Worm (Caenorhabditis elegans) whole organism, L2 larva: ENCODE results near the gene sma-2.

ENCODE experiments used
- C34F6.9 ChIP-seq: fragments of 150-350 bp; optimal IDR thresholded peaks from 2 replicates; lab custom pipeline; 2014; ENCODE audit warnings: missing biosample characterization, missing genetic modification characterization
- F13H6.1 ChIP-seq: sonication (generic microtip); optimal IDR thresholded peaks from 2 replicates; lab custom pipeline; 2016; ENCODE audit warnings: missing genetic modification characterization, missing compliant biosample characterization
- Y55F3AM.14 ChIP-seq: fragments of 200-800 bp; sonication (Bioruptor generic); optimal IDR thresholded peaks from 2 replicates; lab custom pipeline; 2018; ENCODE audit warnings: mild to moderate bottlenecking, missing genetic modification characterization, missing compliant biosample characterization
- ZK546.5 ChIP-seq: sonication (generic microtip); optimal IDR thresholded peaks from 2 replicates; lab custom pipeline; 2017; ENCODE audit warnings: missing biosample characterization, missing genetic modification characterization
- ama-1 ChIP-seq: fragments of 150-350 bp; optimal IDR thresholded peaks from 2 replicates; lab custom pipeline; 2018; ENCODE audit warnings: inconsistent platforms
- blmp-1 ChIP-seq: sonication (generic microtip); optimal IDR thresholded peaks from 2 replicates; lab custom pipeline; 2017; ENCODE audit warnings: missing genetic modification characterization, mild to moderate bottlenecking, missing compliant biosample characterization, antibody characterized with exemption, moderate library complexity; ENCODE audit not compliant: insufficient read depth
- ceh-16 ChIP-seq: fragments of 150-350 bp; optimal IDR thresholded peaks from 2 replicates; lab custom pipeline; 2014; ENCODE audit warnings: missing biosample characterization, missing genetic modification characterization
- ceh-82 ChIP-seq: fragments of 150-350 bp; optimal IDR thresholded peaks from 2 replicates; lab custom pipeline; 2014; ENCODE audit warnings: missing biosample characterization, missing genetic modification characterization
- crh-2 ChIP-seq: sonication (generic microtip); optimal IDR thresholded peaks from 2 replicates; lab custom pipeline; 2017; ENCODE audit warnings: missing biosample characterization, missing genetic modification characterization
- egl-27 ChIP-seq: sonication (generic microtip); optimal IDR thresholded peaks from 3 replicates; lab custom pipeline; 2017; ENCODE audit warnings: missing biosample characterization, missing genetic modification reagents, missing genetic modification characterization
- elt-1 ChIP-seq: fragments of 150-350 bp; optimal IDR thresholded peaks from 2 replicates; lab custom pipeline; 2014; ENCODE audit warnings: missing biosample characterization, missing genetic modification characterization
- elt-3 ChIP-seq: sonication (generic microtip); optimal IDR thresholded peaks from 2 replicates; lab custom pipeline; 2017; ENCODE audit warnings: missing biosample characterization, missing genetic modification characterization
- gmeb-1 ChIP-seq: fragments of 150-350 bp; optimal IDR thresholded peaks from 2 replicates; lab custom pipeline; 2014; ENCODE audit warnings: missing biosample characterization, missing genetic modification characterization
- lin-11 ChIP-seq: fragments of 150-350 bp; sonication (generic microtip); optimal IDR thresholded peaks from 2 replicates; lab custom pipeline; 2014; ENCODE audit warnings: missing biosample characterization, missing genetic modification characterization, inconsistent platforms, mixed read lengths
- lin-13 ChIP-seq: fragments of 150-350 bp; optimal IDR thresholded peaks from 2 replicates; lab custom pipeline; 2014; ENCODE audit warnings: missing biosample characterization, missing genetic modification reagents, missing genetic modification characterization
- lin-39 ChIP-seq: fragments of 150-350 bp; optimal IDR thresholded peaks from 2 replicates; lab custom pipeline; 2014; ENCODE audit warnings: missing biosample characterization, missing genetic modification reagents, missing genetic modification characterization
- lsy-2 ChIP-seq, 2 experiments: fragments of 150-350 bp in 1 of 2; sonication (generic microtip) in 1 of 2; optimal IDR thresholded peaks; 2 replicates each; lab custom pipeline; 2014 to 2017; ENCODE audit warnings: missing biosample characterization in 2 of 2, missing genetic modification characterization in 2 of 2
- mab-5 ChIP-seq: fragments of 150-350 bp; optimal IDR thresholded peaks from 2 replicates; lab custom pipeline; 2014; ENCODE audit warnings: missing biosample characterization, missing genetic modification characterization
- mbf-1 ChIP-seq: sonication (generic microtip); optimal IDR thresholded peaks from 2 replicates; lab custom pipeline; 2017; ENCODE audit warnings: missing biosample characterization, missing genetic modification characterization
- mdl-1 ChIP-seq, 2 experiments: fragments of 150-350 bp in 1 of 2; sonication (generic microtip) in 1 of 2; optimal IDR thresholded peaks; 2 replicates each; lab custom pipeline; 2017; ENCODE audit warnings: missing biosample characterization in 2 of 2, missing genetic modification characterization in 2 of 2
- nhr-10 ChIP-seq: sonication (generic microtip); optimal IDR thresholded peaks from 2 replicates; lab custom pipeline; 2017; ENCODE audit warnings: missing biosample characterization, missing genetic modification characterization
- nhr-11 ChIP-seq: fragments of 150-350 bp; optimal IDR thresholded peaks from 2 replicates; lab custom pipeline; 2014; ENCODE audit warnings: missing biosample characterization, missing genetic modification characterization
- nhr-129 ChIP-seq: fragments of 150-350 bp; optimal IDR thresholded peaks from 2 replicates; lab custom pipeline; 2014; ENCODE audit warnings: missing biosample characterization, missing genetic modification characterization
- nhr-21 ChIP-seq: fragments of 150-350 bp; optimal IDR thresholded peaks from 2 replicates; lab custom pipeline; 2014; ENCODE audit warnings: missing biosample characterization, missing genetic modification characterization
- nhr-23 ChIP-seq: fragments of 150-350 bp; optimal IDR thresholded peaks from 2 replicates; lab custom pipeline; 2014; ENCODE audit warnings: missing biosample characterization, missing genetic modification reagents, missing genetic modification characterization
- nhr-25 ChIP-seq: fragments of 150-350 bp; sonication (generic microtip); optimal IDR thresholded peaks from 3 replicates; lab custom pipeline; 2014; ENCODE audit warnings: missing biosample characterization, missing genetic modification characterization
- nhr-6 ChIP-seq: fragments of 150-350 bp; optimal IDR thresholded peaks from 2 replicates; lab custom pipeline; 2014; ENCODE audit warnings: missing biosample characterization, missing genetic modification characterization
- nhr-77 ChIP-seq: fragments of 150-350 bp; optimal IDR thresholded peaks from 2 replicates; lab custom pipeline; 2014; ENCODE audit warnings: missing biosample characterization, missing genetic modification characterization
- peb-1 ChIP-seq: fragments of 150-350 bp; optimal IDR thresholded peaks from 2 replicates; lab custom pipeline; 2014; ENCODE audit warnings: missing biosample characterization, missing genetic modification characterization
- skn-1 ChIP-seq: sonication (generic microtip); optimal IDR thresholded peaks from 2 replicates; lab custom pipeline; 2017; ENCODE audit warnings: missing biosample characterization, missing genetic modification characterization
- sma-3 ChIP-seq: sonication (generic microtip); optimal IDR thresholded peaks from 2 replicates; lab custom pipeline; 2016; ENCODE audit warnings: missing genetic modification reagents, missing genetic modification characterization, missing compliant biosample characterization
- sma-9 ChIP-seq, 2 experiments: fragments of 150-350 bp in 1 of 2; sonication (generic microtip) in 1 of 2; optimal IDR thresholded peaks; 2 replicates each; lab custom pipeline; 2014 to 2016; ENCODE audit warnings: missing genetic modification characterization in 2 of 2, mild to moderate bottlenecking in 1 of 2, missing biosample characterization in 1 of 2, missing compliant biosample characterization in 1 of 2, missing genetic modification reagents in 1 of 2, moderate library complexity in 1 of 2
- unc-55 ChIP-seq: fragments of 150-350 bp; sonication (generic microtip); optimal IDR thresholded peaks from 3 replicates; lab custom pipeline; 2014; ENCODE audit warnings: missing biosample characterization, missing genetic modification reagents, missing genetic modification characterization
- unc-62 ChIP-seq: fragments of 150-350 bp; optimal IDR thresholded peaks from 2 replicates; lab custom pipeline; 2014; ENCODE audit warnings: missing biosample characterization, missing genetic modification reagents, missing genetic modification characterization
- ztf-1 ChIP-seq: fragments of 200-800 bp; sonication (Bioruptor generic); conservative IDR thresholded peaks from 2 replicates; pipeline ENCODE4 v1.3.6; 2022; ENCODE audit warnings: missing genetic modification characterization, missing compliant biosample characterization
- ztf-11 ChIP-seq: sonication (generic microtip); optimal IDR thresholded peaks from 2 replicates; lab custom pipeline; 2017; ENCODE audit warnings: missing biosample characterization, missing genetic modification characterization
- ztf-4 ChIP-seq: fragments of 150-350 bp; optimal IDR thresholded peaks from 2 replicates; lab custom pipeline; 2014; ENCODE audit warnings: missing biosample characterization, missing genetic modification characterization

The sma-2 gene

ce11 chrIII:8766467-8766866, 17.0 kb downstream of the sma-2 start:
- TF ChIP-seq lin-39 (tag; lab: Kevin White, UChicago) (no peak), nhr-6 (tag; lab: Kevin White, UChicago) (no peak), crh-2 (tag; lab: Kevin White, UChicago) (no peak), nhr-10 (tag; lab: Kevin White, UChicago) (no peak)

DNA sequence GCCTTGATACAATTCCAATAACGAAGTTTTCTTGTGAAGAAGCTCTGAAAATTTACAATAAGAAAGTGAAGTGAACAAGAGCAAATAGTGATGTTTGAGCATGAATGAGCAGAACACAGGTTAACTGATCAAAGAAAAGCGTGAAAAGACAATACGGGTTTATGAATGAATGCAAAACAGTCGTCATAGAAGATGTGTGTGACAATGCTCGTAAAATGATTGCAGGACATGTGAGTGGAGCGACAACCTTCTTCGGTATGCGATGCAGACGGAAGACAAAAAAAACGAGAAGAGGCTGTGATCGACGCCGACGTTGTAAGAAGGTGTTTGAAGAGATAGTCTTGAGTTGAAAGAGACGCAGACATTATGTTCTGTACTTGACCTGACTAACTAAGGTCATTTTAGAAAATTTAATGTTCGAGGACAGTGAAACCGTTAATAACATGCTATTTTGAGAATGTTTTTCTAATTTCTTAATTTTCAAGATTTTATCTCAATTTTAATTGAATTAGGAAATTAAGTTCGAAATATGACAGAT, 17.9 kb downstream of the sma-2 start, which contains the start of gene mig-22:
TSS of gene mig-22 (minus strand) at position 51 of the 538 bp plus-strand sequence.
- TF ChIP-seq lin-13 (GFP tag; lab: Kevin White, UChicago) (no peak), nhr-129 (peak; percentile 7), blmp-1 (tag; lab: Kevin White, UChicago) (peak; percentile 33), nhr-25 (peak; percentile 17)
- TF ChIP-seq, all 48 proteins: peak for 3

ce11 chrIII:8767889-8768361, 18.4 kb downstream of the sma-2 start, which contains the start of gene mtss-1:
Gene mtss-1 (plus strand): TSS chrIII:8768311.
- TF ChIP-seq skn-1 = peak; percentile 13
- TF ChIP-seq gmeb-1 (tag; lab: Kevin White, UChicago) = peak; percentile 58
- peak; percentile 41 for TF ChIP-seq sma-3
- TF ChIP-seq egl-27 = no peak
- TF ChIP-seq lin-13 (GFP tag; lab: Kevin White, UChicago) = peak; percentile 48
- TF ChIP-seq sma-9 (GFP tag; optimal IDR thresholded peaks at IDR 0.05; lab: Kevin White, UChicago) = peak; percentile 52
- no peak for TF ChIP-seq sma-9 (tag; optimal IDR thresholded peaks at IDR 0.05; lab: Kevin White, UChicago)
- peak; percentile 50 for TF ChIP-seq C34F6.9
- TF ChIP-seq crh-2 (tag; lab: Kevin White, UChicago) = peak; percentile 38
- peak; percentile 73 for TF ChIP-seq unc-55 (GFP tag; lab: Kevin White, UChicago)
- TF ChIP-seq lsy-2 (tag; optimal IDR thresholded peaks at IDR 0.05; lab: Kevin White, UChicago) = peak; percentile 26 to 67
- TF ChIP-seq nhr-129 = peak; percentile 49
- no peak for TF ChIP-seq nhr-77
- TF ChIP-seq mab-5 (tag; lab: Kevin White, UChicago) = peak; percentile 44
- TF ChIP-seq lin-11 (tag; lab: Kevin White, UChicago) = peak; percentile 45
- no peak for TF ChIP-seq nhr-6 (tag; lab: Kevin White, UChicago)
- no peak for TF ChIP-seq unc-62 (GFP tag; lab: Kevin White, UChicago)
- peak; percentile 69 for TF ChIP-seq F13H6.1
- no peak for TF ChIP-seq ztf-1 (GFP tag; lab: Robert Waterston, UW)
- peak; percentile 16 for TF ChIP-seq mbf-1
- peak; percentile 1 for TF ChIP-seq blmp-1 (tag; lab: Kevin White, UChicago)
- TF ChIP-seq ceh-16 = no peak

DNA sequence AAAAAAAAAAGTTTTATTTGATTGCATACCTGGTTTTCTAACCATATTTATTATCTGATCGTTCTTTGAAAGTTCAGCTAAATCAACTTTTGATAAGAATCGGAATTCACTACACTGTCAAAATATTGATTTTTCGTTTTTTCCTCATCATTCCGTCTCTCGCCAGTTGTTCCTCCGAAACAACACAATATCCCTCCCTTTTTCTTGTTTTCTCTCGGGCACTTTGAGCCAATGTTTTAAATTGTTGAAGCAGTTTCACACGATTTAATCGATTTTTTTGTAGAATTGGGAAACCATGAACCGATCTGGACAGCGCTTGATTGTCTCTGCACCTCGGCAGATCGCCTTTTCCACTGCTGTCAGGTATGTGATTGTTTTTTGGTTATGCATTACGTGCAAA, 19.8 kb downstream of the sma-2 start, which contains the start of gene K02D10.1:
TSS of gene K02D10.1 (plus strand) at position 284 of the 400 bp plus-strand sequence.
- TF ChIP-seq nhr-77 = no peak
- TF ChIP-seq mbf-1 = no peak
- no peak for TF ChIP-seq nhr-23
- TF ChIP-seq C34F6.9 = peak; percentile 12
- TF ChIP-seq ztf-4 (tag; lab: Kevin White, UChicago) = no peak
- TF ChIP-seq ama-1 (lab: Kevin White, UChicago) = peak; percentile 2
- TF ChIP-seq, all 48 proteins: peak for 2

- no peak for TF ChIP-seq peb-1 (tag; lab: Kevin White, UChicago)
- TF ChIP-seq egl-27 = no peak
- TF ChIP-seq F13H6.1 = no peak
- TF ChIP-seq elt-1 = no peak
- TF ChIP-seq nhr-25 = peak; percentile 48
- TF ChIP-seq nhr-11 = no peak
Observed at ce11 chrIII:8770243-8770642, 20.8 kb downstream of the sma-2 start.

DNA sequence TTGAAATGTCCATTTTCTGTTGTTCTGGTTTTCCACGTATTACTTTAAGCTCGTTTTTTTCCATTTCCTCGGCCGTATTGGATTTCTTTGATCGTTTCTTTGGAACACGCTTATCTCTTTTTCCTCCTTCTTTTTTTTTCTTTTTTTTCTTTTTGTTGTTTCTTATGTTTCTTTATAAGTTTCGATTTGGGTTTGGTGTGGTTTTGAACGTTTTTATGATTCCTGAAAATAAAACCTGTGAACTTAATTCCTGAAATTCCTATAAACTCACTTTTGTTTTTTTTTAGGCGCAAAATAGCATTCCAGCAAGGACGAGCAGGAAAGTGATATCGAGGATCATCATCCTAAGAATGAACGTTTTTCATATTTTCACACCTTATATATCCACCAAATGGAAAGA, 21.7 kb downstream of the sma-2 start, which contains the start of gene K02D10.2:
TSS of gene K02D10.2 (minus strand) at position 101 of the 400 bp plus-strand sequence.
- TF ChIP-seq nhr-21 (tag; lab: Kevin White, UChicago) (no peak), ztf-11 (tag; lab: Kevin White, UChicago) (no peak), nhr-11 (no peak), lin-39 (tag; lab: Kevin White, UChicago) (no peak), sma-9 (GFP tag; optimal IDR thresholded peaks at IDR 0.05; lab: Kevin White, UChicago) (no peak), sma-9 (tag; optimal IDR thresholded peaks at IDR 0.05; lab: Kevin White, UChicago) (no peak), elt-3 (no peak), crh-2 (tag; lab: Kevin White, UChicago) (no peak), Y55F3AM.14 (GFP tag; lab: Kevin White, UChicago) (no peak), ZK546.5 (no peak), ceh-82 (tag; lab: Kevin White, UChicago) (no peak), nhr-129 (no peak), mdl-1 (tag; optimal IDR thresholded peaks at IDR 0.05; lab: Kevin White, UChicago) (no peak), nhr-10 (tag; lab: Kevin White, UChicago) (no peak), nhr-23 (no peak)
